Worm (Caenorhabditis elegans) whole organism, L4 larva: ENCODE results near the gene Y69F12A.1.

Experiments used
- F49E8.2 ChIP-seq: sonication (generic microtip); optimal IDR thresholded peaks from 2 replicates; lab custom pipeline; 2016; ENCODE audit warnings: missing compliant biosample characterization, mild to moderate bottlenecking, missing genetic modification characterization, borderline replicate concordance
- T26A8.4 ChIP-seq: fragments of 200-800 bp; sonication (Bioruptor generic); IDR thresholded peaks from 2 replicates; pipeline ENCODE4 v1.3.6; 2022; ENCODE audit warnings: missing genetic modification characterization, missing compliant biosample characterization
- Y105C5A.15 ChIP-seq: fragments of 200-800 bp; sonication (Bioruptor generic); IDR thresholded peaks from 2 replicates; pipeline ENCODE4 v1.3.6; 2022; ENCODE audit warnings: missing genetic modification characterization, missing compliant biosample characterization
- Y48G9A.11 ChIP-seq: fragments of 200-800 bp; sonication (Bioruptor generic); IDR thresholded peaks from 2 replicates; pipeline ENCODE4 v1.3.6; 2022; ENCODE audit warnings: missing genetic modification reagents, missing genetic modification characterization, missing compliant biosample characterization
- Y5F2A.4 ChIP-seq: fragments of 200-800 bp; sonication (Bioruptor generic); optimal IDR thresholded peaks from 2 replicates; lab custom pipeline; 2018; ENCODE audit warnings: mild to moderate bottlenecking, missing genetic modification characterization, missing compliant biosample characterization
- ZK337.2 ChIP-seq: fragments of 200-800 bp; sonication (Bioruptor generic); IDR thresholded peaks from 2 replicates; pipeline ENCODE4 v1.3.6; 2022; ENCODE audit warnings: missing genetic modification reagents, missing genetic modification characterization, missing compliant biosample characterization
- ama-1 ChIP-seq: fragments of 150-350 bp; optimal IDR thresholded peaks from 2 replicates; lab custom pipeline; 2014; ENCODE audit warnings: inconsistent platforms, mixed read lengths
- ceh-20 ChIP-seq: fragments of 200-800 bp; sonication (Bioruptor generic); IDR thresholded peaks from 2 replicates; pipeline ENCODE4 v1.3.6; 2022; ENCODE audit warnings: missing genetic modification reagents, missing genetic modification characterization, missing compliant biosample characterization
- ceh-28 ChIP-seq: fragments of 150-350 bp; optimal IDR thresholded peaks from 2 replicates; lab custom pipeline; 2014; ENCODE audit warnings: missing biosample characterization, missing genetic modification reagents, missing genetic modification characterization
- ceh-32 ChIP-seq: sonication (generic microtip); optimal IDR thresholded peaks from 2 replicates; lab custom pipeline; 2016; ENCODE audit warnings: mild to moderate bottlenecking, missing genetic modification characterization, missing compliant biosample characterization; ENCODE audit not compliant: poor library complexity
- ceh-62 ChIP-seq: sonication (generic microtip); optimal IDR thresholded peaks from 2 replicates; lab custom pipeline; 2017; ENCODE audit warnings: missing biosample characterization, missing genetic modification characterization
- ces-1 ChIP-seq: fragments of 150-350 bp; sonication (generic microtip); optimal IDR thresholded peaks from 4 replicates; lab custom pipeline; 2014; ENCODE audit warnings: missing biosample characterization, missing genetic modification reagents, missing genetic modification characterization
- cey-2 ChIP-seq: sonication (generic microtip); optimal IDR thresholded peaks from 3 replicates; lab custom pipeline; 2017; ENCODE audit warnings: missing genetic modification characterization, mild to moderate bottlenecking, missing compliant biosample characterization, antibody characterized with exemption, borderline replicate concordance; ENCODE audit not compliant: insufficient read depth
- ctbp-1 ChIP-seq: fragments of 200-800 bp; sonication (Bioruptor generic); IDR thresholded peaks from 2 replicates; pipeline ENCODE4 v1.3.6; 2022; ENCODE audit warnings: missing genetic modification reagents, missing genetic modification characterization, missing compliant biosample characterization
- dmd-9 ChIP-seq: fragments of 200-800 bp; sonication (Bioruptor generic); IDR thresholded peaks from 2 replicates; pipeline ENCODE4 v1.3.6; 2022; ENCODE audit warnings: missing genetic modification reagents, missing genetic modification characterization, missing compliant biosample characterization
- dpl-1 ChIP-seq: fragments of 150-350 bp; optimal IDR thresholded peaks from 2 replicates; lab custom pipeline; 2014; ENCODE audit warnings: missing biosample characterization, missing genetic modification reagents, missing genetic modification characterization
- hif-1 ChIP-seq, 2 experiments: sonication (generic microtip); optimal IDR thresholded peaks; 2 replicates each; lab custom pipeline; 2016 to 2017; ENCODE audit warnings: missing compliant biosample characterization in 2 of 2, missing genetic modification characterization in 2 of 2, missing genetic modification reagents in 2 of 2, missing genotype in 2 of 2, mild to moderate bottlenecking in 1 of 2
- hlh-11 ChIP-seq: fragments of 200-800 bp; sonication (Bioruptor generic); optimal IDR thresholded peaks from 2 replicates; lab custom pipeline; 2018; ENCODE audit warnings: mild to moderate bottlenecking, missing genetic modification characterization, missing compliant biosample characterization
- hlh-30 ChIP-seq: sonication (generic microtip); optimal IDR thresholded peaks from 2 replicates; lab custom pipeline; 2017; ENCODE audit warnings: antibody characterized with exemption, mild to moderate bottlenecking, missing genetic modification characterization, missing compliant biosample characterization; ENCODE audit not compliant: insufficient read depth
- jun-1 ChIP-seq: fragments of 150-350 bp; optimal IDR thresholded peaks from 2 replicates; lab custom pipeline; 2014; ENCODE audit warnings: missing biosample characterization, missing genetic modification reagents, missing genetic modification characterization
- lin-1 ChIP-seq: fragments of 200-800 bp; sonication (Bioruptor generic); IDR thresholded peaks from 2 replicates; pipeline ENCODE4 v1.3.6; 2022; ENCODE audit warnings: missing genetic modification reagents, missing genetic modification characterization, missing compliant biosample characterization
- lin-29 ChIP-seq: fragments of 200-800 bp; sonication (Bioruptor generic); IDR thresholded peaks from 2 replicates; pipeline ENCODE4 v1.3.6; 2022; ENCODE audit warnings: missing genetic modification reagents, missing genetic modification characterization, missing compliant biosample characterization
- lin-38 ChIP-seq: fragments of 200-800 bp; sonication (Bioruptor generic); IDR thresholded peaks from 2 replicates; pipeline ENCODE4 v1.3.6; 2022; ENCODE audit warnings: missing genetic modification reagents, missing genetic modification characterization, missing compliant biosample characterization
- lin-39 ChIP-seq: fragments of 150-350 bp; optimal IDR thresholded peaks from 2 replicates; lab custom pipeline; 2014; ENCODE audit warnings: missing biosample characterization, missing genetic modification reagents, missing genetic modification characterization
- lsy-2 ChIP-seq, 2 experiments: fragments of 150-350 bp in 1 of 2; sonication (generic microtip) in 1 of 2; optimal IDR thresholded peaks; 2 replicates each; lab custom pipeline; 2014 to 2017; ENCODE audit warnings: missing biosample characterization in 2 of 2, missing genetic modification characterization in 2 of 2
- madf-5 ChIP-seq, 2 experiments: fragments of 200-800 bp; sonication (Bioruptor generic); IDR thresholded peaks; 2 replicates each; pipeline ENCODE4 v1.3.6; 2022; ENCODE audit warnings: missing compliant biosample characterization in 2 of 2, missing genetic modification characterization in 2 of 2
- mdt-29 ChIP-seq: fragments of 200-800 bp; sonication (Bioruptor generic); IDR thresholded peaks from 2 replicates; pipeline ENCODE4 v1.3.6; 2022; ENCODE audit warnings: missing genetic modification reagents, missing genetic modification characterization, missing compliant biosample characterization
- mep-1 ChIP-seq: fragments of 150-350 bp; sonication (generic microtip); optimal IDR thresholded peaks from 3 replicates; lab custom pipeline; 2014; ENCODE audit warnings: missing biosample characterization, missing genetic modification characterization
- mes-2 ChIP-seq: sonication (generic microtip); optimal IDR thresholded peaks from 2 replicates; lab custom pipeline; 2016; ENCODE audit warnings: missing genotype, mild to moderate bottlenecking, missing genetic modification characterization, missing compliant biosample characterization; ENCODE audit not compliant: poor library complexity, severe bottlenecking
- mxl-2 ChIP-seq: fragments of 200-800 bp; sonication (Bioruptor generic); conservative IDR thresholded peaks from 2 replicates; pipeline ENCODE4 v1.3.6; 2022; ENCODE audit warnings: missing genetic modification reagents, missing genetic modification characterization, missing compliant biosample characterization
- nhr-11 ChIP-seq: fragments of 150-350 bp; optimal IDR thresholded peaks from 2 replicates; lab custom pipeline; 2014; ENCODE audit warnings: missing biosample characterization, missing genetic modification characterization
- nhr-237 ChIP-seq: sonication (generic microtip); optimal IDR thresholded peaks from 2 replicates; lab custom pipeline; 2017; ENCODE audit warnings: missing biosample characterization, missing genetic modification characterization
- nhr-41 ChIP-seq: fragments of 200-800 bp; sonication (Bioruptor generic); IDR thresholded peaks from 2 replicates; pipeline ENCODE4 v1.3.6; 2022; ENCODE audit warnings: missing genetic modification reagents, missing genetic modification characterization, missing compliant biosample characterization
- nhr-77 ChIP-seq: fragments of 150-350 bp; optimal IDR thresholded peaks from 2 replicates; lab custom pipeline; 2014; ENCODE audit warnings: missing biosample characterization, missing genetic modification characterization
- pha-4 ChIP-seq, 2 experiments: fragments of 150-350 bp in 1 of 2; fragments of 200-800 bp in 1 of 2; sonication (Bioruptor generic) in 1 of 2; IDR thresholded peaks in 1 of 2; optimal IDR thresholded peaks in 1 of 2; 2 replicates each; pipeline versions ENCODE4 v1.3.6 to Lab custom; 2014 to 2022; ENCODE audit warnings: missing genetic modification characterization in 2 of 2, missing genetic modification reagents in 2 of 2, missing biosample characterization in 1 of 2, missing compliant biosample characterization in 1 of 2
- php-3 ChIP-seq: fragments of 200-800 bp; sonication (Bioruptor generic); IDR thresholded peaks from 2 replicates; pipeline ENCODE4 v1.3.6; 2022; ENCODE audit warnings: missing genetic modification reagents, missing genetic modification characterization, missing compliant biosample characterization
- rbr-2 ChIP-seq: sonication (generic microtip); optimal IDR thresholded peaks from 2 replicates; lab custom pipeline; 2016; ENCODE audit warnings: missing genotype, missing genetic modification characterization, missing compliant biosample characterization
- saeg-2 ChIP-seq: fragments of 200-800 bp; sonication (Bioruptor generic); IDR thresholded peaks from 2 replicates; pipeline ENCODE4 v1.3.6; 2022; ENCODE audit warnings: missing genetic modification reagents, missing genetic modification characterization, missing compliant biosample characterization
- sdz-12 ChIP-seq: fragments of 200-800 bp; sonication (Bioruptor generic); optimal IDR thresholded peaks from 2 replicates; lab custom pipeline; 2018; ENCODE audit warnings: mild to moderate bottlenecking, missing genetic modification characterization, missing compliant biosample characterization
- set-16 ChIP-seq: fragments of 200-800 bp; sonication (Bioruptor generic); IDR thresholded peaks from 2 replicates; pipeline ENCODE4 v1.3.6; 2022; ENCODE audit warnings: missing genetic modification reagents, missing genetic modification characterization, missing compliant biosample characterization
- snpc-1.2 ChIP-seq: fragments of 200-800 bp; sonication (Bioruptor generic); IDR thresholded peaks from 2 replicates; pipeline ENCODE4 v1.3.6; 2022; ENCODE audit warnings: missing genetic modification reagents, missing genetic modification characterization, missing compliant biosample characterization
- tra-1 ChIP-seq: fragments of 200-800 bp; sonication (Bioruptor generic); IDR thresholded peaks from 2 replicates; pipeline ENCODE4 v1.3.6; 2022; ENCODE audit warnings: missing genetic modification reagents, missing genetic modification characterization, missing compliant biosample characterization
- unc-130 ChIP-seq: sonication (generic microtip); optimal IDR thresholded peaks from 2 replicates; lab custom pipeline; 2016; ENCODE audit warnings: missing genetic modification reagents, missing genetic modification characterization, missing compliant biosample characterization
- zfp-2 ChIP-seq: sonication (generic microtip); optimal IDR thresholded peaks from 2 replicates; lab custom pipeline; 2016; ENCODE audit warnings: mild to moderate bottlenecking, missing genetic modification characterization, missing compliant biosample characterization
- zip-11 ChIP-seq: fragments of 200-800 bp; sonication (Bioruptor generic); IDR thresholded peaks from 2 replicates; pipeline ENCODE4 v1.3.6; 2022; ENCODE audit warnings: missing genetic modification characterization, missing compliant biosample characterization
- ztf-11 ChIP-seq: fragments of 150-350 bp; optimal IDR thresholded peaks from 2 replicates; lab custom pipeline; 2014; ENCODE audit warnings: missing biosample characterization, missing genetic modification characterization

Gene Y69F12A.1

ce11 chrIII:7463438-7464008 is 6.8 kb downstream of the Y69F12A.1 start, which contains the start of gene H14A12.3:
TSS of gene H14A12.3 (plus strand) at chrIII:7463797.
- TF ChIP-seq dpl-1 (GFP tag; lab: Kevin White, UChicago) (peak; percentile 38), lin-1 (GFP tag; lab: Robert Waterston, UW) (no peak), lin-38 (GFP tag; lab: Robert Waterston, UW) (peak; percentile 85), lsy-2 (tag; optimal IDR thresholded peaks at IDR 0.05; lab: Kevin White, UChicago) (peak in 1 of 2 experiments; percentile 39), pha-4 (GFP tag; IDR thresholded peaks at IDR 0.05; lab: Robert Waterston, UW) (no peak), pha-4 (tag; optimal IDR thresholded peaks at IDR 0.05; lab: Kevin White, UChicago) (peak; percentile 52), dmd-9 (GFP tag; lab: Robert Waterston, UW) (no peak), jun-1 (tag; lab: Kevin White, UChicago) (no peak), mes-2 (tag; lab: Kevin White, UChicago) (peak; percentile 21), nhr-77 (tag; lab: Kevin White, UChicago) (no peak), hif-1 (tag; optimal IDR thresholded peaks at IDR 0.05; lab: Kevin White, UChicago) (peak; percentile 1 to 97), mep-1 (peak; percentile 24)

- TF ChIP-seq php-3 (GFP tag; lab: Robert Waterston, UW) (no peak), madf-5 (GFP tag; IDR thresholded peaks at IDR 0.05; lab: Robert Waterston, UW) (no peak), ceh-28 (tag; lab: Kevin White, UChicago) (no peak), nhr-77 (tag; lab: Kevin White, UChicago) (no peak), jun-1 (tag; lab: Kevin White, UChicago) (no peak), zfp-2 (tag; lab: Kevin White, UChicago) (no peak), snpc-1.2 (GFP tag; lab: Robert Waterston, UW) (no peak), lin-29 (GFP tag; lab: Robert Waterston, UW) (no peak), Y5F2A.4 (GFP tag; lab: Kevin White, UChicago) (no peak), F49E8.2 (no peak), ceh-32 (no peak), Y48G9A.11 (GFP tag; lab: Robert Waterston, UW) (no peak), nhr-41 (no peak), pha-4 (GFP tag; IDR thresholded peaks at IDR 0.05; lab: Robert Waterston, UW) (no peak), pha-4 (tag; optimal IDR thresholded peaks at IDR 0.05; lab: Kevin White, UChicago) (no peak), rbr-2 (tag; lab: Kevin White, UChicago) (peak; percentile 33), hif-1 (tag; optimal IDR thresholded peaks at IDR 0.05; lab: Kevin White, UChicago) (peak in 1 of 2 experiments; percentile 56), hlh-11 (tag; lab: Kevin White, UChicago) (peak; percentile 43), ama-1 (peak; percentile 78), cey-2 (tag; lab: Kevin White, UChicago) (no peak), ztf-11 (no peak), zip-11 (GFP tag; lab: Robert Waterston, UW) (no peak), tra-1 (no peak), mxl-2 (GFP tag; lab: Robert Waterston, UW) (no peak), ces-1 (GFP tag; lab: Kevin White, UChicago) (no peak), lin-39 (tag; lab: Kevin White, UChicago) (no peak), nhr-11 (no peak), nhr-237 (tag; lab: Kevin White, UChicago) (no peak), unc-130 (GFP tag; lab: Kevin White, UChicago) (no peak), mdt-29 (0 out of 2 replicates have a peak, but pooled peaks have one; percentile 19), T26A8.4 (GFP tag; lab: Robert Waterston, UW) (no peak; the same call in 1 of the 2 replicates), Y105C5A.15 (GFP tag; lab: Robert Waterston, UW) (no peak), ceh-62 (tag; lab: Kevin White, UChicago) (no peak), sdz-12 (no peak), hlh-30 (tag; lab: Kevin White, UChicago) (peak; percentile 69), ceh-20 (GFP tag; lab: Robert Waterston, UW) (no peak), ZK337.2 (GFP tag; lab: Robert Waterston, UW) (no peak), saeg-2 (GFP tag; lab: Robert Waterston, UW) (no peak), set-16 (GFP tag; lab: Robert Waterston, UW) (no peak), ctbp-1 (GFP tag; lab: Robert Waterston, UW) (no peak)
These were observed 8.6 kb downstream of the Y69F12A.1 start, which contains the start of gene fum-1 for ce11 chrIII:7465347-7465746. TSS of gene fum-1 (plus strand) at chrIII:7465605.
